ENCODE assay signal across 6 fruit fly cellular contexts in the genomic region with DNA sequence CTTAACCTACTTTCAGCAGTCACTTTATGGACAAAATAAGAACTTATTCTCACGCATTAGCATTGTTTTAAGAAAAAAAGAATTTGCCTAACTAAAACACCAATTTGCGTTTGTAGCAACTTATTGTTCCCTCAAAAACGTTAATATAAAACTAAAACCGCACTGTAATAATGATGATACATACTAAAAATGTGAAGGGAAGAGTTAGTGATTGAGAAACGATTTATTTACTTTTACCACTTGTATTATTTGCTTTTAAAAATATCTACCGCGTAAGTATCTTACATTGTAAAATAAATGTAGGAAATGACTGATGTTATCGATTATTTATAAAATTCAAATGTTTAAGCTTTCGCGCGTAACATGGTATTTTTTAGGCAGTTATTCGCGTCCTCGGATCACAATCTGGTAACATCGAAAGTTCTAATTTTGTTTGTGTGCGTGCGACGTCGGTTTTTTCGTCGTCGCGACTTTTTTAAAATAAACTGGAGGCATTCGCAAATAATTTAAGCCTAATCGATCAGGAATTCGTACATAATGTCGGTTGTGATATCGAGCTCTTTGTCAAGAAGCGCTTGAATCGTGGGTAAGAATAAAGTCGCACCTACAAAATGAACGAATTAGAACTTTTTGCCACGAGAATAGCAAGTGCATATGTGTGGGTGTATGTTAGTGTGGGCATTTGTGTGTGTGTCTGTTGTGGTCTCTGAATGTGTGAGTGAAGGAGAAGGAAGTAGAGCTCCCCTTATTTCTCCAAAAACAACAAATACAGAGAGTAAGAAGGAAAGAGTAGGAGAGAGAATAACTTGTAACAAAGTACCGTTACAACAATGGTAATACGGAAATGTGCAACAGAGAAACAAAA.
A peak's percentile ranks its signal among the peaks of the same experiment; 100 is the strongest.
TF ChIP-seq lines count a peak whose summit lies in the region.

A gene (plus strand): TSS at position 418 of the 865 bp plus-strand sequence.

- TF ChIP-seq CTCF in whole organism, embryonic (GFP tag; optimal IDR thresholded peaks at IDR 0.05; lab: Kevin White, UChicago) = peak; percentile 23

TF ChIP-seq in whole organism, 6 proteins besides CTCF, POLR2A, EP300 and RAD21:
- TF ChIP-seq pan (optimal IDR thresholded peaks at IDR 0.05; lab: Kevin White, UChicago) (no peak), CG8478 (optimal IDR thresholded peaks at IDR 0.05; lab: Kevin White, UChicago) (peak; percentile 74)

TF ChIP-seq in whole organism, adult, 20 proteins besides CTCF, POLR2A, EP300 and RAD21 (continues in another document):
- peak; percentile 8 for TF ChIP-seq cic (GFP tag; optimal IDR thresholded peaks at IDR 0.05; lab: Kevin White, UChicago)
- TF ChIP-seq CG7101 (tag; optimal IDR thresholded peaks at IDR 0.05; lab: Kevin White, UChicago) = no peak
- TF ChIP-seq toe (GFP tag; optimal IDR thresholded peaks at IDR 0.05; lab: Kevin White, UChicago) = no peak
- peak; percentile 55 for TF ChIP-seq Mnt (GFP tag; optimal IDR thresholded peaks at IDR 0.05; lab: Kevin White, UChicago)
- TF ChIP-seq CG11617 (GFP tag; optimal IDR thresholded peaks at IDR 0.05; lab: Kevin White, UChicago) = no peak
- TF ChIP-seq tj (GFP tag; optimal IDR thresholded peaks at IDR 0.05; lab: Kevin White, UChicago) = peak; percentile 11
- no peak for TF ChIP-seq CG33017 (tag; optimal IDR thresholded peaks at IDR 0.05; lab: Kevin White, UChicago)
- TF ChIP-seq Crg-1 (GFP tag; optimal IDR thresholded peaks at IDR 0.05; lab: Kevin White, UChicago) = no peak
- TF ChIP-seq ovo (GFP tag; optimal IDR thresholded peaks at IDR 0.05; lab: Kevin White, UChicago) = peak; percentile 70
- TF ChIP-seq CG7045 (GFP tag; optimal IDR thresholded peaks at IDR 0.05; lab: Kevin White, UChicago) = no peak
- peak; percentile 100 for TF ChIP-seq pad (GFP tag; optimal IDR thresholded peaks at IDR 0.05; lab: Kevin White, UChicago)
- TF ChIP-seq cnc (optimal IDR thresholded peaks at IDR 0.05; lab: Kevin White, UChicago) = no peak
- TF ChIP-seq bab1 (GFP tag; optimal IDR thresholded peaks at IDR 0.05; lab: Kevin White, UChicago) = no peak
- TF ChIP-seq CG5204 (GFP tag; optimal IDR thresholded peaks at IDR 0.05; lab: Kevin White, UChicago) = no peak
- peak; percentile 33 for TF ChIP-seq CG12768 (GFP tag; optimal IDR thresholded peaks at IDR 0.05; lab: Kevin White, UChicago)
- TF ChIP-seq Clk (GFP tag; optimal IDR thresholded peaks at IDR 0.05; lab: Kevin White, UChicago) = no peak

TF ChIP-seq in whole organism, embryonic, 481 proteins besides CTCF, POLR2A, EP300 and RAD21 (continues in another document):
- peak; percentile 60 for TF ChIP-seq Hey (tag; optimal IDR thresholded peaks at IDR 0.05; lab: Kevin White, UChicago)
- peak; percentile 39 for TF ChIP-seq BEAF-32 (GFP tag; optimal IDR thresholded peaks at IDR 0.05; lab: Kevin White, UChicago)
- TF ChIP-seq CG10267 (tag; optimal IDR thresholded peaks at IDR 0.05; lab: Kevin White, UChicago) = peak; percentile 13
- no peak for TF ChIP-seq CG14965 (GFP tag; optimal IDR thresholded peaks at IDR 0.05; lab: Kevin White, UChicago; ENCODE audit: borderline replicate concordance)
- TF ChIP-seq eve (GFP tag; optimal IDR thresholded peaks at IDR 0.05; lab: Kevin White, UChicago) = peak in 1 of 2 experiments; percentile 82
- TF ChIP-seq CG17359 (tag; optimal IDR thresholded peaks at IDR 0.05; lab: Kevin White, UChicago) = no peak
- TF ChIP-seq tio (GFP tag; optimal IDR thresholded peaks at IDR 0.05; lab: Kevin White, UChicago) = no peak
- TF ChIP-seq Atf6 (GFP tag; IDR thresholded peaks at IDR 0.05; lab: Robert Waterston, UW) = no peak
- TF ChIP-seq CG12659 (GFP tag; optimal IDR thresholded peaks at IDR 0.05; lab: Kevin White, UChicago) = peak; percentile 7
- TF ChIP-seq CG8478 (optimal IDR thresholded peaks at IDR 0.05; lab: Kevin White, UChicago) = peak; percentile 89
- TF ChIP-seq Stat92E (GFP tag; optimal IDR thresholded peaks at IDR 0.05; lab: Kevin White, UChicago) = no peak
- peak; percentile 15 for TF ChIP-seq CG4617 (GFP tag; optimal IDR thresholded peaks at IDR 0.05; lab: Kevin White, UChicago; ENCODE audit: borderline replicate concordance)
- no peak for TF ChIP-seq CG10959 (GFP tag; IDR thresholded peaks at IDR 0.05; lab: Robert Waterston, UW)
- TF ChIP-seq Vsx1 (GFP tag; optimal IDR thresholded peaks at IDR 0.05; lab: Kevin White, UChicago) = no peak
- peak; percentile 15 for TF ChIP-seq Ets97D (GFP tag; optimal IDR thresholded peaks at IDR 0.05; lab: Kevin White, UChicago)
- TF ChIP-seq Med (GFP tag; lab: Kevin White, UChicago) = peak; percentile 56

TF ChIP-seq in whole organism, prepupa, 60 proteins besides CTCF, POLR2A, EP300 and RAD21 (continues in another document):
- TF ChIP-seq ss (GFP tag; optimal IDR thresholded peaks at IDR 0.05; lab: Kevin White, UChicago) (peak; percentile 23 to 42), CG11294 (GFP tag; IDR thresholded peaks at IDR 0.05; lab: Robert Waterston, UW) (no peak), Eip78C (GFP tag; lab: Kevin White, UChicago) (peak; percentile 55), Ets96B (tag; optimal IDR thresholded peaks at IDR 0.05; lab: Kevin White, UChicago) (peak; percentile 7), CG6163 (GFP tag; IDR thresholded peaks at IDR 0.05; lab: Robert Waterston, UW) (no peak), CG6808 (GFP tag; optimal IDR thresholded peaks at IDR 0.05; lab: Kevin White, UChicago) (peak; percentile 2), Hr39 (GFP tag; optimal IDR thresholded peaks at IDR 0.05; lab: Kevin White, UChicago) (no peak), fd85E (GFP tag; optimal IDR thresholded peaks at IDR 0.05; lab: Kevin White, UChicago) (peak; percentile 34), CG6854 (GFP tag; optimal IDR thresholded peaks at IDR 0.05; lab: Kevin White, UChicago) (peak; percentile 43), fkh (GFP tag; optimal IDR thresholded peaks at IDR 0.05; lab: Kevin White, UChicago) (peak; percentile 50), Eip75B (GFP tag; optimal IDR thresholded peaks at IDR 0.05; lab: Kevin White, UChicago) (no peak), vri (GFP tag; optimal IDR thresholded peaks at IDR 0.05; lab: Kevin White, UChicago) (peak; percentile 35), CG3919 (GFP tag; optimal IDR thresholded peaks at IDR 0.05; lab: Kevin White, UChicago) (peak; percentile 31), Sox14 (GFP tag; optimal IDR thresholded peaks at IDR 0.05; lab: Kevin White, UChicago) (peak; percentile 49), fd59A (GFP tag; optimal IDR thresholded peaks at IDR 0.05; lab: Kevin White, UChicago) (no peak), dsx (GFP tag; optimal IDR thresholded peaks at IDR 0.05; lab: Kevin White, UChicago; ENCODE audit: poor library complexity, severe bottlenecking) (peak; percentile 81), salr (GFP tag; optimal IDR thresholded peaks at IDR 0.05; lab: Kevin White, UChicago) (no peak)

TF ChIP-seq in whole organism, pupa, 21 proteins besides CTCF, POLR2A, EP300 and RAD21:
- TF ChIP-seq CG8301 (tag; optimal IDR thresholded peaks at IDR 0.05; lab: Kevin White, UChicago) (peak; percentile 2), Pif1A (GFP tag; optimal IDR thresholded peaks at IDR 0.05; lab: Kevin White, UChicago) (no peak), CG4496 (GFP tag; IDR thresholded peaks at IDR 0.05; lab: Robert Waterston, UW) (no peak)
TF ChIP-seq in whole organism, pupa: peak in this region for 1.

TF ChIP-seq in whole organism, wandering third instar larva, 38 proteins besides CTCF, POLR2A, EP300 and RAD21:
- TF ChIP-seq h (GFP tag; optimal IDR thresholded peaks at IDR 0.05; lab: Kevin White, UChicago) = peak; percentile 9
- no peak for TF ChIP-seq Hr78 (GFP tag; optimal IDR thresholded peaks at IDR 0.05; lab: Kevin White, UChicago)
- no peak for TF ChIP-seq Dfd (GFP tag; optimal IDR thresholded peaks at IDR 0.05; lab: Kevin White, UChicago)
- TF ChIP-seq pan (optimal IDR thresholded peaks at IDR 0.05; lab: Kevin White, UChicago) = no peak
- TF ChIP-seq OdsH (GFP tag; optimal IDR thresholded peaks at IDR 0.05; lab: Kevin White, UChicago) = peak; percentile 7
- TF ChIP-seq br (GFP tag; optimal IDR thresholded peaks at IDR 0.05; lab: Kevin White, UChicago) = no peak
- no peak for TF ChIP-seq Rel (GFP tag; optimal IDR thresholded peaks at IDR 0.05; lab: Kevin White, UChicago)
- TF ChIP-seq Rel (tag; optimal IDR thresholded peaks at IDR 0.05; lab: Kevin White, UChicago) = peak; percentile 23
- TF ChIP-seq Sp1 (GFP tag; optimal IDR thresholded peaks at IDR 0.05; lab: Kevin White, UChicago) = no peak
- TF ChIP-seq N (GFP tag; optimal IDR thresholded peaks at IDR 0.05; lab: Kevin White, UChicago) = peak; percentile 81
- TF ChIP-seq Hnf4 (GFP tag; optimal IDR thresholded peaks at IDR 0.05; lab: Kevin White, UChicago) = no peak
- TF ChIP-seq fru (GFP tag; optimal IDR thresholded peaks at IDR 0.05; lab: Kevin White, UChicago) = no peak
- TF ChIP-seq Abd-B (GFP tag; optimal IDR thresholded peaks at IDR 0.05; lab: Kevin White, UChicago) = no peak
- no peak for TF ChIP-seq Vsx2 (GFP tag; optimal IDR thresholded peaks at IDR 0.05; lab: Kevin White, UChicago; ENCODE audit: partially characterized antibody)
- no peak for TF ChIP-seq rgr (GFP tag; optimal IDR thresholded peaks at IDR 0.05; lab: Kevin White, UChicago)
- no peak for TF ChIP-seq woc (GFP tag; optimal IDR thresholded peaks at IDR 0.05; lab: Kevin White, UChicago)
- TF ChIP-seq jim (GFP tag; optimal IDR thresholded peaks at IDR 0.05; lab: Kevin White, UChicago) = no peak
- no peak for TF ChIP-seq dmrt93B (GFP tag; optimal IDR thresholded peaks at IDR 0.05; lab: Kevin White, UChicago)
- no peak for TF ChIP-seq CrebA (GFP tag; optimal IDR thresholded peaks at IDR 0.05; lab: Kevin White, UChicago; ENCODE audit: borderline replicate concordance)
- no peak for TF ChIP-seq foxo (GFP tag; optimal IDR thresholded peaks at IDR 0.05; lab: Kevin White, UChicago)
- no peak for TF ChIP-seq Dif (GFP tag; optimal IDR thresholded peaks at IDR 0.05; lab: Kevin White, UChicago; ENCODE audit: partially characterized antibody)
- TF ChIP-seq tai (GFP tag; optimal IDR thresholded peaks at IDR 0.05; lab: Kevin White, UChicago) = no peak
- TF ChIP-seq dsf (GFP tag; optimal IDR thresholded peaks at IDR 0.05; lab: Kevin White, UChicago; ENCODE audit: borderline replicate concordance) = no peak
- no peak for TF ChIP-seq psq (GFP tag; optimal IDR thresholded peaks at IDR 0.05; lab: Kevin White, UChicago)
- TF ChIP-seq usp (GFP tag; optimal IDR thresholded peaks at IDR 0.05; lab: Kevin White, UChicago) = no peak
- TF ChIP-seq lola (GFP tag; optimal IDR thresholded peaks at IDR 0.05; lab: Kevin White, UChicago) = no peak
- no peak for TF ChIP-seq CG32264 (GFP tag; optimal IDR thresholded peaks at IDR 0.05; lab: Kevin White, UChicago)
- TF ChIP-seq sage (GFP tag; optimal IDR thresholded peaks at IDR 0.05; lab: Kevin White, UChicago) = no peak
- TF ChIP-seq sv (GFP tag; optimal IDR thresholded peaks at IDR 0.05; lab: Kevin White, UChicago) = no peak
- no peak for TF ChIP-seq ey (GFP tag; optimal IDR thresholded peaks at IDR 0.05; lab: Kevin White, UChicago)
